Fruit fly (Drosophila melanogaster) whole organism, prepupa: ENCODE measurements around the gene dpp.
A peak's percentile ranks its signal among the peaks of the same experiment; 100 is the strongest.

Experiments
- CG10631 ChIP-seq: fragments of 200-800 bp; sonication (Bioruptor generic); optimal IDR thresholded peaks from 2 replicates; lab custom pipeline; 2016; ENCODE audit warnings: missing biosample characterization, missing genetic modification characterization
- CG10669 ChIP-seq: fragments of 200-800 bp; sonication (Bioruptor generic); optimal IDR thresholded peaks from 3 replicates; lab custom pipeline; 2018; ENCODE audit warnings: missing biosample characterization, mild to moderate bottlenecking, missing genetic modification characterization, moderate library complexity
- CG11294 ChIP-seq: fragments of 200-800 bp; sonication (Bioruptor generic); IDR thresholded peaks from 2 replicates; pipeline ENCODE4 v1.3.6; 2022; ENCODE audit warnings: missing biosample characterization, missing genetic modification characterization
- CG11762 ChIP-seq: fragments of 200-800 bp; sonication (Bioruptor generic); optimal IDR thresholded peaks from 3 replicates; lab custom pipeline; 2016; ENCODE audit warnings: missing biosample characterization, missing genetic modification characterization; ENCODE audit not compliant: insufficient read depth
- CG15336 ChIP-seq: fragments of 200-800 bp; sonication (Bioruptor generic); IDR thresholded peaks from 2 replicates; pipeline ENCODE4 v1.3.6; 2022; ENCODE audit warnings: missing biosample characterization, missing genetic modification characterization
- CG31627 ChIP-seq: fragments of 200-800 bp; sonication (Bioruptor generic); optimal IDR thresholded peaks from 3 replicates; lab custom pipeline; 2016; ENCODE audit warnings: missing biosample characterization, missing genetic modification characterization
- CG32006 ChIP-seq: fragments of 200-800 bp; sonication (Bioruptor generic); optimal IDR thresholded peaks from 3 replicates; lab custom pipeline; 2017; ENCODE audit warnings: missing biosample characterization, mild to moderate bottlenecking, missing genetic modification characterization
- CG34406 ChIP-seq: fragments of 200-800 bp; sonication (Bioruptor generic); optimal IDR thresholded peaks from 3 replicates; lab custom pipeline; 2016; ENCODE audit warnings: missing biosample characterization, missing genetic modification characterization
- CG4318 ChIP-seq: fragments of 200-800 bp; sonication (Bioruptor generic); optimal IDR thresholded peaks from 3 replicates; lab custom pipeline; 2017; ENCODE audit warnings: missing biosample characterization, mild to moderate bottlenecking, missing genetic modification characterization
- CG6163 ChIP-seq: fragments of 200-800 bp; sonication (Bioruptor generic); IDR thresholded peaks from 3 replicates; pipeline ENCODE4 v1.3.6; 2022; ENCODE audit warnings: missing biosample characterization, missing genetic modification characterization
- CG6276 ChIP-seq: fragments of 200-800 bp; sonication (Bioruptor generic); optimal IDR thresholded peaks from 2 replicates; lab custom pipeline; 2017; ENCODE audit warnings: missing biosample characterization, mild to moderate bottlenecking, missing genetic modification characterization
- CG6792 ChIP-seq: fragments of 200-800 bp; sonication (Bioruptor generic); optimal IDR thresholded peaks from 3 replicates; lab custom pipeline; 2016; ENCODE audit warnings: missing biosample characterization, missing genetic modification characterization
- CG6808 ChIP-seq: fragments of 200-800 bp; sonication (Bioruptor generic); optimal IDR thresholded peaks from 3 replicates; lab custom pipeline; 2017; ENCODE audit warnings: missing biosample characterization, missing genetic modification characterization, mild to moderate bottlenecking, moderate library complexity, missing genetic modification reagents
- CG7368 ChIP-seq: fragments of 200-800 bp; sonication (Bioruptor generic); optimal IDR thresholded peaks from 3 replicates; lab custom pipeline; 2016; ENCODE audit warnings: missing biosample characterization, missing genetic modification characterization
- CG8119 ChIP-seq: fragments of 200-800 bp; sonication (Bioruptor generic); IDR thresholded peaks from 3 replicates; pipeline ENCODE4 v1.3.6; 2022; ENCODE audit warnings: missing biosample characterization, missing genetic modification characterization
- CG9139 ChIP-seq: fragments of 200-800 bp; sonication (Bioruptor generic); optimal IDR thresholded peaks from 3 replicates; lab custom pipeline; 2017; ENCODE audit warnings: missing biosample characterization, mild to moderate bottlenecking, missing genetic modification characterization
- Eip75B ChIP-seq: fragments of 200-800 bp; sonication (Bioruptor generic); optimal IDR thresholded peaks from 3 replicates; lab custom pipeline; 2016; ENCODE audit warnings: missing biosample characterization, missing genetic modification characterization
- Eip78C ChIP-seq: fragments of 200-800 bp; sonication (Bioruptor generic); peaks from one replicate; lab custom pipeline; 2016; ENCODE audit warnings: missing biosample characterization, missing genetic modification characterization
- Ets96B ChIP-seq: fragments of 200-800 bp; optimal IDR thresholded peaks from 2 replicates; lab custom pipeline; 2019; ENCODE audit warnings: missing biosample characterization, mild to moderate bottlenecking, missing genetic modification characterization, moderate library complexity
- Gug ChIP-seq: fragments of 200-800 bp; sonication (Bioruptor generic); IDR thresholded peaks from 2 replicates; pipeline ENCODE4 v1.3.6; 2022; ENCODE audit warnings: missing biosample characterization, missing genetic modification characterization
- Hr38 ChIP-seq: sonication (Bioruptor generic); optimal IDR thresholded peaks from 2 replicates; lab custom pipeline; 2016; ENCODE audit warnings: missing biosample characterization, missing genetic modification characterization
- Hr39 ChIP-seq: fragments of 200-800 bp; sonication (Bioruptor generic); optimal IDR thresholded peaks from 2 replicates; lab custom pipeline; 2016; ENCODE audit warnings: missing biosample characterization, missing genetic modification characterization
- Met ChIP-seq: fragments of 200-800 bp; sonication (Bioruptor generic); optimal IDR thresholded peaks from 3 replicates; lab custom pipeline; 2016; ENCODE audit warnings: missing biosample characterization, missing genetic modification characterization
- OdsH ChIP-seq: fragments of 200-800 bp; sonication (Bioruptor generic); optimal IDR thresholded peaks from 3 replicates; lab custom pipeline; 2016; ENCODE audit warnings: missing biosample characterization, missing genetic modification characterization
- Smox ChIP-seq: fragments of 200-800 bp; sonication (Bioruptor generic); optimal IDR thresholded peaks from 3 replicates; lab custom pipeline; 2016; ENCODE audit warnings: missing biosample characterization, missing genetic modification characterization
- Sox102F ChIP-seq: fragments of 200-800 bp; sonication (Bioruptor generic); optimal IDR thresholded peaks from 2 replicates; lab custom pipeline; 2016; ENCODE audit warnings: missing biosample characterization, mild to moderate bottlenecking, missing genetic modification characterization
- Sox14 ChIP-seq: fragments of 200-800 bp; sonication (Bioruptor generic); optimal IDR thresholded peaks from 3 replicates; lab custom pipeline; 2016; ENCODE audit warnings: missing biosample characterization, missing genetic modification characterization
- achi ChIP-seq: fragments of 200-800 bp; sonication (Bioruptor generic); optimal IDR thresholded peaks from 3 replicates; lab custom pipeline; 2016; ENCODE audit warnings: missing biosample characterization, missing genetic modification characterization
- dac ChIP-seq: fragments of 200-800 bp; sonication (Bioruptor generic); optimal IDR thresholded peaks from 2 replicates; lab custom pipeline; 2017; ENCODE audit warnings: missing biosample characterization, mild to moderate bottlenecking, missing genetic modification characterization
- esn ChIP-seq: fragments of 200-800 bp; sonication (Bioruptor generic); optimal IDR thresholded peaks from 2 replicates; lab custom pipeline; 2016; ENCODE audit warnings: missing biosample characterization, mild to moderate bottlenecking, missing genetic modification characterization, moderate library complexity
- fd59A ChIP-seq: fragments of 200-800 bp; sonication (Bioruptor generic); optimal IDR thresholded peaks from 2 replicates; lab custom pipeline; 2017; ENCODE audit warnings: missing biosample characterization, mild to moderate bottlenecking, missing genetic modification characterization, missing genetic modification reagents
- fkh ChIP-seq: fragments of 200-800 bp; sonication (Bioruptor generic); optimal IDR thresholded peaks from 3 replicates; lab custom pipeline; 2017; ENCODE audit warnings: missing biosample characterization, mild to moderate bottlenecking, missing genetic modification characterization, moderate library complexity
- lz ChIP-seq: fragments of 200-800 bp; sonication (Bioruptor generic); optimal IDR thresholded peaks from 3 replicates; lab custom pipeline; 2016; ENCODE audit warnings: missing biosample characterization, missing genetic modification characterization
- net ChIP-seq: fragments of 200-800 bp; sonication (Bioruptor generic); optimal IDR thresholded peaks from 3 replicates; lab custom pipeline; 2016; ENCODE audit warnings: missing biosample characterization, missing genetic modification characterization
- pdm3 ChIP-seq: fragments of 200-800 bp; sonication (Bioruptor generic); optimal IDR thresholded peaks from 3 replicates; lab custom pipeline; 2016; ENCODE audit warnings: missing biosample characterization, missing genetic modification characterization
- salr ChIP-seq, 2 experiments: fragments of 200-800 bp; sonication (Bioruptor generic); optimal IDR thresholded peaks; 3 replicates each; lab custom pipeline; 2016 to 2018; ENCODE audit warnings: missing biosample characterization in 2 of 2, missing genetic modification characterization in 2 of 2, mild to moderate bottlenecking in 1 of 2
- spab ChIP-seq: fragments of 200-800 bp; sonication (Bioruptor generic); optimal IDR thresholded peaks from 2 replicates; lab custom pipeline; 2017; ENCODE audit warnings: missing biosample characterization, mild to moderate bottlenecking, missing genetic modification characterization, missing genetic modification reagents
- ss ChIP-seq, 2 experiments: fragments of 200-800 bp; sonication (Bioruptor generic); optimal IDR thresholded peaks; 2 replicates in 1 of 2; 3 replicates in 1 of 2; lab custom pipeline; 2017 to 2018; ENCODE audit warnings: mild to moderate bottlenecking in 2 of 2, missing biosample characterization in 2 of 2, missing genetic modification characterization in 2 of 2, moderate library complexity in 1 of 2
- svp ChIP-seq: fragments of 200-800 bp; sonication (Bioruptor generic); peaks from one replicate; lab custom pipeline; 2016; ENCODE audit warnings: missing biosample characterization, missing genetic modification characterization

Gene dpp

DNA sequence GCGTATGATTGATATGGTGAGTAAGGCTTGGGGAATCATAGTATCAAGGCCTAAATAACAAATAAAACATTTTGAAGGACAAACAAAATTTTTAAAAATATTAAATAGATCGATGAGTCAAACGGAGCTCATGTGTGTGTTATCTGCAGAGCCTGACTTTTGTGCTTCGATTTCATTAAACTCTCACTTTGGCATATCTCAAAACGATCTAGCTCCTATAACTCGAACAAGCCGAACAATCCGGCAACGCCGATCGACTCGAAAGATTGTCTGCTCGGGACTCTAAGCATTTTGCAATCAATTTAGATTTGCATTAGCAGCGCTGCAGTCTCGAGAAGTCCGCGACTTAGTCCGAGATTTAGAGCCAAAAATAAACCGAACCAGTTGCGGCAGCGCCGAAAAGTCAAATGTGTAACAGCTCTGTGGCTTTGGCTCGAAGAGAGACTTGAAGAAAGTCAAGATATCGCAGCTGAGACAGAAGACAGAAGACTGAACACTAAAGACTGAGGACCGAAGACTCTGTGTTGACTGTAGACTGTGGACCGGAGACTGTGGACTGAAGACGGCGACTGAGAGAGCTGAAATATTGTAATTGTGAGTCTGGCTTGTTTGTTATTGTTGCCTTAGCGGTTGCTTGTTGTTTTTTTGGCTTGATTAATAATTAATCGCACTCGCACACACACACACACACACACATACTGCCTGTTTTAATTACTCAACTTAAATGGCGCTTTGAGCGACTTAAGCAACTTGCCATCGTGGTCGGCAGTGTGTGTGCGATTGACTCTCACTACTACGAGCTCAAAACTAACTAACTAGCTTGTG lies 576 bp upstream of the dpp start:
- TF ChIP-seq CG8119 (GFP tag; lab: Robert Waterston, UW) (peak; percentile 36; the same call in 1 of the 3 replicates), svp (GFP tag; lab: Kevin White, UChicago) (peak; percentile 58), Hr39 (GFP tag; lab: Kevin White, UChicago) (no peak), CG11762 (GFP tag; lab: Kevin White, UChicago) (no peak), OdsH (GFP tag; lab: Kevin White, UChicago) (peak; percentile 2), fkh (GFP tag; lab: Kevin White, UChicago) (no peak), CG6808 (GFP tag; lab: Kevin White, UChicago) (no peak), lz (GFP tag; lab: Kevin White, UChicago) (no peak), CG15336 (GFP tag; lab: Robert Waterston, UW) (peak; percentile 52; the same call in 1 of the 2 replicates), dac (GFP tag; lab: Kevin White, UChicago) (no peak), CG31627 (GFP tag; lab: Kevin White, UChicago) (no peak), Smox (GFP tag; lab: Kevin White, UChicago) (no peak), Eip78C (GFP tag; lab: Kevin White, UChicago) (peak; percentile 74), CG32006 (GFP tag; lab: Kevin White, UChicago) (peak; percentile 65), Sox102F (GFP tag; lab: Kevin White, UChicago) (no peak), CG10631 (GFP tag; lab: Kevin White, UChicago) (no peak), ss (GFP tag; optimal IDR thresholded peaks at IDR 0.05; lab: Kevin White, UChicago) (no peak), CG11294 (GFP tag; lab: Robert Waterston, UW) (no peak), CG6276 (GFP tag; lab: Kevin White, UChicago) (peak; percentile 25), CG6163 (peak; percentile 38; the same call in 2 of the 3 replicates), net (no peak), Gug (no peak)

DNA sequence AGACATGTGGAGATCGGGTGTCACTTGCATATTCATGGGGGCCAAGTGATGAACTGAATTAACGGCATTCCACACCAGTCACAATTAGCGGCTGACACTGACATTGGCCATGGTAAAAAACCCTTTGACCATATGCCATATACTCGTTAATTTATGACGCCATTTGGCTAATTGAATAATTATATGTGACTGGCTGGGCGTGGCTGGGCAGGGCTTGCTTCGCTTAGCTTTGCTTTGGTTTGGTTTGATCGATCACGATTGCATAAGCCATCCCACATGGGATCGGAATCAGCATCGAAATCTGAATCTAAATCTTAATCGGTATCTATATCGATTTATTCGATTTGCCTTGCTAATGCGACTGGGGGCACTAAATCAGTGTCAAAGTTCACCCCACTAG lies 1.4 kb downstream of the dpp start:
- no peak for TF ChIP-seq CG6163
- TF ChIP-seq Sox14, result no peak
- TF ChIP-seq Hr39 (GFP tag; lab: Kevin White, UChicago), result no peak
- TF ChIP-seq fd59A (GFP tag; lab: Kevin White, UChicago), result no peak
- TF ChIP-seq Ets96B, result no peak
- TF ChIP-seq CG6792, result no peak
- no peak for TF ChIP-seq CG10669 (GFP tag; lab: Kevin White, UChicago)
- TF ChIP-seq achi (GFP tag; lab: Kevin White, UChicago), result no peak
- TF ChIP-seq fkh (GFP tag; lab: Kevin White, UChicago), result no peak
- no peak for TF ChIP-seq dac (GFP tag; lab: Kevin White, UChicago)
- no peak for TF ChIP-seq OdsH (GFP tag; lab: Kevin White, UChicago)
- no peak for TF ChIP-seq pdm3 (GFP tag; lab: Kevin White, UChicago)
- no peak for TF ChIP-seq Sox102F (GFP tag; lab: Kevin White, UChicago)
- TF ChIP-seq Smox (GFP tag; lab: Kevin White, UChicago), result no peak

DNA sequence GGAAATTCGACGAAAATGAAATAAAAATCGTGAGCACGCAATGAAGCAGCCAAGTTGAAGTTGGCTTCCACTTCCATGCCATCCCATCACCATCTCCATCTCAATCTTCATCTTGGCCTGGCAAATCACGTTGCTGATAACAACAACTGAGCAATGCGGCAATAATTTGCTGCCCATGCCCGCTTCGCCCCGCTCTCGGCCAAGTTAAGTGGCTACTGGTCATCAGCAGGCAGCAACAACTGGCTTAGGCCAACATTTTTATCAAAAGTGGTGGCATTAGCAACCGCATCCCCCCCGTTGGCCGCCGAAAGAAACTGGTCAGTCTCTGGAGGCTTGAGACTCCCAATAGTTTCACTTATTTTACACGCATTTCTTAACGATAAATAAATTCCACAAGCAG lies 2.1 kb downstream of the dpp start:
- TF ChIP-seq CG9139 (no peak), Hr38 (no peak), salr (GFP tag; optimal IDR thresholded peaks at IDR 0.05; lab: Kevin White, UChicago) (no peak), spab (GFP tag; lab: Kevin White, UChicago) (no peak), CG31627 (GFP tag; lab: Kevin White, UChicago) (no peak), CG4318 (GFP tag; lab: Kevin White, UChicago) (no peak), Met (no peak), CG34406 (no peak), Eip75B (GFP tag; lab: Kevin White, UChicago) (no peak), CG6163 (no peak), esn (GFP tag; lab: Kevin White, UChicago) (no peak), CG6276 (GFP tag; lab: Kevin White, UChicago) (no peak), CG7368 (GFP tag; lab: Kevin White, UChicago) (no peak)
